Worm (Caenorhabditis elegans): ENCODE results near the gene T28D9.1.

Gene T28D9.1

DNA sequence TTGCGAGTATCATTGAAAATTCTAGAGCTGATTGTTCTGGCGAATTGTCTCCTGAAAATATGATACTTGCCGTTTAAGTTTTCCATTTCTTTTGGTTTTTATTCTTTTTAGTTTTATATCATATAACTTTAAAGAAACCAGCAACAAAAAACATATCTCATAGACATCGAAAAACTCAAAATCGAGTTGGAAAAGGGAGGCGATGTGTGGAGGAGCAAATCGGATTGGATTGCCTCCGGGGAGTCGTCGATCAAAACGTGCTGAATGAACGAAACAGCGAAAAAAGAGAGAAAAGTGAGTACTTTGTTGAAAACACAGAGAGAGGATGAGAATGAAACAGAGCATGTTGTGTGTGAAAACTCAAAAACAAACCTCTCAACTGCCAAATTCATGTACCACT lies 4.9 kb downstream of the T28D9.1 start:
- no peak for TF ChIP-seq zag-1 (tag; optimal IDR thresholded peaks at IDR 0.05)
- TF ChIP-seq lin-14 (GFP tag; optimal IDR thresholded peaks at IDR 0.05): peak; percentile 58
- TF ChIP-seq fkh-4 (tag; optimal IDR thresholded peaks at IDR 0.05; ENCODE audit: borderline replicate concordance): no peak

DNA sequence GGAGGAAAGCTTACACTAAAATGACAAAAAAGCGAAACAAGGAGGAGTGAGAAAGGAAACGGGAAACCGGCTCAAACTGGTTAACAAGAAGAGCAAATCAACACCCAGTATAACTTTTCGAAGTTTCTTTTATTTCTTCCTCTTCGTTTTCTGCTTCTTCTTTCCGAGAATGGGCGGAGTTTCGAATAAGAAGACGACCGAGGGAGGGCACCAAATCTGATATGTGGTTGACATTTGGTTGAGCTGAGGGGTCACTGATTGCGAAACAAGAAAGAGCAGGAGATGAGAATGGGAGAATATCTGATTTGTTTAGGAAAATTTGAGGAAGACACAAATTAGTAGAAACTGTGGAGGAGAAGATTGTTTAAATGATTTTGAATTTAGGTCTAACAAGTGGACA lies 6.4 kb downstream of the T28D9.1 start:
- no peak for TF ChIP-seq skn-1 (tag; optimal IDR thresholded peaks at IDR 0.05)
- TF ChIP-seq pag-3 (tag; optimal IDR thresholded peaks at IDR 0.05; ENCODE audit: borderline replicate concordance, insufficient read depth): no peak
- peak; percentile 59 for TF ChIP-seq lin-14 (GFP tag; optimal IDR thresholded peaks at IDR 0.05)
- peak; percentile 44 for TF ChIP-seq fkh-10 (GFP tag; optimal IDR thresholded peaks at IDR 0.05)
- no peak for TF ChIP-seq ceh-82 (tag; optimal IDR thresholded peaks at IDR 0.05)

DNA sequence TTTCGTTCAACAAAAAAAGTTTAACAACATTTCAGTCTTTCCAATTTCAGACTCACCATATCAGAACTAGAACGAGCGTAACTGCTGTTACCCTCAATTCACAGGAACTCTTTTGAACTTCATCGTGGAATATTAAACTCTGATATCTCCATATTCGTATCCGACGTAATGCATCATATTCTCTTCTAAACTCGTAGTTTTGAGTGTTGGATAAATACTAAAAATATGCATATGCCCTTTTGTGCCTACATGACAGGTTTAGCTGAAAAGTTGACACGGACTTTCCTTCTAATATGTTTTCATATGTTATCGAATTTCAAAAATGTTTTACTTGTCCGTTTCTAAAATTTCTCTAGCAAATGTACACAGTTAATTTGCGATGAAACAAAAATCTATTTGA lies 6.9 kb downstream of the T28D9.1 start, which contains the start of gene twk-49:
twk-49 (minus strand) TSS at position 101 of the 400 bp plus-strand sequence.
- TF ChIP-seq dpl-1 (GFP tag; optimal IDR thresholded peaks at IDR 0.05) (no peak), Y116A8C.19 (tag; optimal IDR thresholded peaks at IDR 0.05; ENCODE audit: borderline replicate concordance) (no peak), fkh-10 (GFP tag; optimal IDR thresholded peaks at IDR 0.05) (no peak), jun-1 (tag; optimal IDR thresholded peaks at IDR 0.05) (no peak), mab-9 (GFP tag; IDR thresholded peaks at IDR 0.05) (no peak), lir-3 (tag; optimal IDR thresholded peaks at IDR 0.05; ENCODE audit: poor library complexity) (no peak), C34B4.2 (tag; optimal IDR thresholded peaks at IDR 0.05) (no peak), ceh-82 (tag; optimal IDR thresholded peaks at IDR 0.05) (no peak), lsy-2 (tag; optimal IDR thresholded peaks at IDR 0.05) (no peak), fkh-4 (tag; optimal IDR thresholded peaks at IDR 0.05; ENCODE audit: borderline replicate concordance) (no peak), nhr-71 (tag; optimal IDR thresholded peaks at IDR 0.05) (no peak), efl-3 (GFP tag; optimal IDR thresholded peaks at IDR 0.05) (no peak), aly-2 (tag; optimal IDR thresholded peaks at IDR 0.05) (no peak), elt-3 (tag; optimal IDR thresholded peaks at IDR 0.05) (no peak)

DNA sequence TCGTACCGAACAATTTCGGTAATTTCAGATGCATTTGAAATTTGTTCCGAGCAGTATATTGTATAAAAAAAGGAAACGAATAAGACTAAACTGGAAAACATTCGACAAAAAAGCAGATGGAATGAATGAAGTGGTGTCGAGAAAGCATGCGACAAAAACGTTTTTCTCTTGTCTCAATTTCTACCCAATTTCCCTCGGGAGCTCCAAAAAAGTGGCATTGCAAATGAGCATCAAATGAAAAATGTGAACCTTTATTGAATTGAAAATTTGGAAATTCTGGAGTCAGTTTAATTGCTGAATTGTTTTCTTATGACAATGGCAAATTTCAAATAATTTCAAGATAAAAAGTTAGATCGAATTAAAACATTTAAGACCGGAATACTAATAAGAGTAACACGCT lies 8.0 kb downstream of the T28D9.1 start, which contains the start of gene R05G9.5:
R05G9.5 (minus strand) TSS at position 101 of the 400 bp plus-strand sequence.
- TF ChIP-seq lin-14 (GFP tag; optimal IDR thresholded peaks at IDR 0.05) (peak; percentile 12), nhr-11 (tag; optimal IDR thresholded peaks at IDR 0.05) (no peak), unc-86 (tag; optimal IDR thresholded peaks at IDR 0.05) (no peak)

DNA sequence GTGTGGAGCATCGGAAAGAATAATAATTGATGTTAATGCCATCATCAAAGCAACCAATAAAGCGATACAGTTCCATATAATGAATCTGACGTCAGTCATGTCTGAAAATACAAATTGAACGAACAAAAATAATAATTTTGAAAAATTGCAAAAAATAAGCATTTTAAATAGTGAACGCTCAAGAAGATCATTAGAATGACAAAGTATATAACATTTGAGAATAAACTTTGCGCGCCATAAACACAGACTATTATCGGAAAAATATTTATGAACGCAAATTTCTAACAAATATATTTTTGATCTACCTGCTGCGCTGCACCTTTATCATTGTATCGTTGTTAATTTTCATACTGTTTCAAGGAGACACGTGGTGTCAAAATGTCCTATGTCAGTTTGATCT lies 9.2 kb downstream of the T28D9.1 start, which contains the start of gene R05G9.3:
R05G9.3 (minus strand) TSS at position 101 of the 400 bp plus-strand sequence.
- TF ChIP-seq aha-1 (tag; optimal IDR thresholded peaks at IDR 0.05): no peak
- no peak for TF ChIP-seq pag-3 (tag; optimal IDR thresholded peaks at IDR 0.05; ENCODE audit: borderline replicate concordance, insufficient read depth)
- TF ChIP-seq zag-1 (tag; optimal IDR thresholded peaks at IDR 0.05): no peak
- no peak for TF ChIP-seq ceh-88 (GFP tag; IDR thresholded peaks at IDR 0.05)
- TF ChIP-seq jun-1 (tag; optimal IDR thresholded peaks at IDR 0.05): no peak
- no peak for TF ChIP-seq fos-1 (tag; optimal IDR thresholded peaks at IDR 0.05)
- no peak for TF ChIP-seq ztf-4 (tag; optimal IDR thresholded peaks at IDR 0.05)
- no peak for TF ChIP-seq snu-23 (GFP tag; optimal IDR thresholded peaks at IDR 0.05)
- no peak for TF ChIP-seq unc-86 (tag; optimal IDR thresholded peaks at IDR 0.05)
- no peak for TF ChIP-seq efl-3 (GFP tag; optimal IDR thresholded peaks at IDR 0.05)
- no peak for TF ChIP-seq Y116A8C.19 (tag; optimal IDR thresholded peaks at IDR 0.05; ENCODE audit: borderline replicate concordance)
- no peak for TF ChIP-seq nhr-237 (tag; optimal IDR thresholded peaks at IDR 0.05)
- TF ChIP-seq ceh-63 (GFP tag; optimal IDR thresholded peaks at IDR 0.05): no peak
- TF ChIP-seq lin-15B (tag; optimal IDR thresholded peaks at IDR 0.05): no peak

DNA sequence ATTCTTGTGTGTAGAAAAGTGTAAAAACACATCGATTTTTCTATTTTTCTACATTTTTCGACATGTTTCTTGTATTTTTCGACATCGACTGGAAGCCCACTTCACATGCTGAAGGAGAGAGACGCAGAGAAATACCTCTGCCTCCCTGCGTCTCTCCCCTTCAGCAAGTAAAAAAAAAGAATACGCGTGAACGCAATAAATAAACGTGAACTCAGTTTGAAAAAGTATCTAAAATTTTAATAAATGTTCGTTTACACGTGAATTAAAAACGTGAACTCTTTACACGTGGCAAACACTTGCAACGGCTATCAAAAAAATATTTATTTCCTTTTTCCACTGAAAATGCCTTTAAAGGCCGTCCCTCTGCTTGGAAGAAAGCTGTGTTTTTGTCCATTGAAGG lies 10.6 kb downstream of the T28D9.1 start, which contains the start of gene R05G9.1:
R05G9.1 (plus strand) TSS at position 343 of the 400 bp plus-strand sequence.
- TF ChIP-seq hlh-17 (GFP tag; optimal IDR thresholded peaks at IDR 0.05; ENCODE audit: borderline replicate concordance) (no peak), lin-15B (tag; optimal IDR thresholded peaks at IDR 0.05) (no peak), lin-14 (GFP tag; optimal IDR thresholded peaks at IDR 0.05) (peak; percentile 43), efl-1 (optimal IDR thresholded peaks at IDR 0.05) (peak; percentile 19 to 35), efl-1 (GFP tag; optimal IDR thresholded peaks at IDR 0.05 in 1 of 2) (peak; percentile 1 to 90), hpl-2 (GFP tag; optimal IDR thresholded peaks at IDR 0.05) (no peak), dsc-1 (tag; optimal IDR thresholded peaks at IDR 0.05) (no peak), jun-1 (tag; optimal IDR thresholded peaks at IDR 0.05) (no peak)

Measured in whole organism, L1 larva.